Fruit fly (Drosophila melanogaster) whole organism, embryonic: ENCODE measurements around the gene CCT7.

Source experiments
- CG10274 ChIP-seq: fragments of 200-800 bp; sonication (Bioruptor generic); optimal IDR thresholded peaks from 3 replicates; lab custom pipeline; 2017; ENCODE audit warnings: missing biosample characterization, mild to moderate bottlenecking, missing genetic modification characterization
- CG11085 ChIP-seq: fragments of 200-800 bp; sonication (Bioruptor generic); IDR thresholded peaks from 2 replicates; pipeline ENCODE4 v1.3.6; 2022; ENCODE audit warnings: missing biosample characterization, missing genetic modification characterization
- CG11723 ChIP-seq: fragments of 200-800 bp; sonication (Bioruptor generic); optimal IDR thresholded peaks from 2 replicates; lab custom pipeline; 2017; ENCODE audit warnings: missing biosample characterization, mild to moderate bottlenecking, missing genetic modification characterization
- CG12236 ChIP-seq: fragments of 200-800 bp; sonication (Bioruptor generic); optimal IDR thresholded peaks from 2 replicates; lab custom pipeline; 2016; ENCODE audit warnings: missing biosample characterization, missing genetic modification characterization
- CG12299 ChIP-seq: fragments of 200-800 bp; sonication (Bioruptor generic); optimal IDR thresholded peaks from 2 replicates; lab custom pipeline; 2018; ENCODE audit warnings: missing biosample characterization, mild to moderate bottlenecking, missing genetic modification characterization
- CG13775 ChIP-seq: fragments of 200-800 bp; sonication (Bioruptor generic); optimal IDR thresholded peaks from 3 replicates; lab custom pipeline; 2017; ENCODE audit warnings: missing biosample characterization, mild to moderate bottlenecking, missing genetic modification characterization
- CG14710 ChIP-seq: fragments of 200-800 bp; sonication (Bioruptor generic); optimal IDR thresholded peaks from 3 replicates; lab custom pipeline; 2019; ENCODE audit warnings: missing biosample characterization, mild to moderate bottlenecking, missing genetic modification characterization, moderate library complexity
- CG14965 ChIP-seq: fragments of 200-800 bp; sonication (Bioruptor generic); optimal IDR thresholded peaks from 2 replicates; lab custom pipeline; 2016; ENCODE audit warnings: missing biosample characterization, missing genetic modification characterization, borderline replicate concordance
- CG1602 ChIP-seq: fragments of 200-800 bp; sonication (Bioruptor generic); optimal IDR thresholded peaks from 3 replicates; lab custom pipeline; 2016; ENCODE audit warnings: missing biosample characterization, missing genetic modification characterization
- CG1647 ChIP-seq: fragments of 200-800 bp; sonication (Bioruptor generic); optimal IDR thresholded peaks from 3 replicates; lab custom pipeline; 2016; ENCODE audit warnings: missing biosample characterization, missing genetic modification characterization
- CG17802 ChIP-seq: fragments of 200-800 bp; sonication (Bioruptor generic); optimal IDR thresholded peaks from 2 replicates; lab custom pipeline; 2018; ENCODE audit warnings: missing biosample characterization, mild to moderate bottlenecking, missing genetic modification characterization, moderate library complexity
- CG18262 ChIP-seq: fragments of 200-800 bp; optimal IDR thresholded peaks from 3 replicates; lab custom pipeline; 2019; ENCODE audit warnings: missing biosample characterization, mild to moderate bottlenecking, missing genetic modification characterization, moderate library complexity
- CG2116 ChIP-seq: fragments of 200-800 bp; sonication (Bioruptor generic); optimal IDR thresholded peaks from 3 replicates; lab custom pipeline; 2018; ENCODE audit warnings: missing biosample characterization, mild to moderate bottlenecking, missing genetic modification characterization
- CG2120 ChIP-seq: fragments of 200-800 bp; sonication (Bioruptor generic); optimal IDR thresholded peaks from 3 replicates; lab custom pipeline; 2016; ENCODE audit warnings: missing biosample characterization, missing genetic modification characterization
- CG2129 ChIP-seq: fragments of 200-800 bp; sonication (Bioruptor generic); IDR thresholded peaks from 2 replicates; pipeline ENCODE4 v1.3.6; 2022; ENCODE audit warnings: missing biosample characterization, missing genetic modification characterization; ENCODE audit not compliant: partially characterized antibody
- CG30403 ChIP-seq: fragments of 200-800 bp; sonication (Bioruptor generic); optimal IDR thresholded peaks from 3 replicates; lab custom pipeline; 2016; ENCODE audit warnings: missing biosample characterization, missing genetic modification characterization
- CG3281 ChIP-seq: fragments of 200-800 bp; sonication (Bioruptor generic); optimal IDR thresholded peaks from 3 replicates; lab custom pipeline; 2017; ENCODE audit warnings: missing biosample characterization, mild to moderate bottlenecking, missing genetic modification characterization
- CG4328 ChIP-seq: fragments of 200-800 bp; sonication (Bioruptor generic); optimal IDR thresholded peaks from 3 replicates; lab custom pipeline; 2017; ENCODE audit warnings: missing biosample characterization, missing genetic modification reagents, missing genetic modification characterization
- CG8765 ChIP-seq: fragments of 200-800 bp; sonication (Bioruptor generic); IDR thresholded peaks from 2 replicates; pipeline ENCODE4 v1.3.6; 2022; ENCODE audit warnings: missing biosample characterization, missing genetic modification characterization
- CG9797 ChIP-seq: fragments of 200-800 bp; sonication (Bioruptor generic); optimal IDR thresholded peaks from 3 replicates; lab custom pipeline; 2018; ENCODE audit warnings: missing biosample characterization, mild to moderate bottlenecking, missing genetic modification characterization
- CTCF ChIP-seq: fragments of 200-800 bp; sonication (Bioruptor generic); optimal IDR thresholded peaks from 2 replicates; lab custom pipeline; 2017; ENCODE audit warnings: missing biosample characterization, mild to moderate bottlenecking, missing genetic modification characterization, moderate library complexity
- Dad ChIP-seq: fragments of 200-800 bp; sonication (Bioruptor generic); optimal IDR thresholded peaks from 3 replicates; lab custom pipeline; 2016; ENCODE audit warnings: missing biosample characterization, missing genetic modification characterization
- Drgx ChIP-seq: fragments of 200-800 bp; sonication (Bioruptor generic); IDR thresholded peaks from 2 replicates; pipeline ENCODE4 v1.3.6; 2022; ENCODE audit warnings: missing biosample characterization, missing genetic modification characterization
- E2f1 ChIP-seq: fragments of 200-800 bp; sonication (Bioruptor generic); IDR thresholded peaks from 2 replicates; pipeline ENCODE4 v1.3.6; 2022; ENCODE audit warnings: missing biosample characterization, missing genetic modification characterization
- ERR ChIP-seq: fragments of 200-800 bp; sonication (Bioruptor generic); optimal IDR thresholded peaks from 2 replicates; lab custom pipeline; 2016; ENCODE audit warnings: missing biosample characterization, missing genetic modification characterization
- Fer1 ChIP-seq: fragments of 200-800 bp; sonication (Bioruptor generic); optimal IDR thresholded peaks from 2 replicates; lab custom pipeline; 2017; ENCODE audit warnings: missing biosample characterization, mild to moderate bottlenecking, missing genetic modification characterization
- Hsf ChIP-seq: fragments of 200-800 bp; sonication (Bioruptor generic); optimal IDR thresholded peaks from 3 replicates; lab custom pipeline; 2016; ENCODE audit warnings: missing biosample characterization, missing genetic modification characterization
- Myb ChIP-seq: fragments of 200-800 bp; sonication (Bioruptor generic); optimal IDR thresholded peaks from 2 replicates; lab custom pipeline; 2016; ENCODE audit warnings: missing biosample characterization, missing genetic modification characterization
- PHDP ChIP-seq: fragments of 200-800 bp; sonication (Bioruptor generic); optimal IDR thresholded peaks from 3 replicates; lab custom pipeline; 2018; ENCODE audit warnings: missing biosample characterization, mild to moderate bottlenecking, missing genetic modification characterization, moderate library complexity
- Xbp1 ChIP-seq: fragments of 200-800 bp; sonication (Bioruptor generic); optimal IDR thresholded peaks from 3 replicates; lab custom pipeline; 2016; ENCODE audit warnings: missing biosample characterization, mild to moderate bottlenecking, missing genetic modification characterization
- ase ChIP-seq: fragments of 200-800 bp; sonication (Bioruptor generic); IDR thresholded peaks from 3 replicates; pipeline ENCODE4 v1.3.6; 2022; ENCODE audit warnings: missing biosample characterization, missing genetic modification characterization
- az2 ChIP-seq: fragments of 200-800 bp; sonication (Bioruptor generic); optimal IDR thresholded peaks from 3 replicates; lab custom pipeline; 2016; ENCODE audit warnings: missing biosample characterization, missing genetic modification characterization
- bbx ChIP-seq: fragments of 200-800 bp; sonication (Bioruptor generic); IDR thresholded peaks from 2 replicates; pipeline ENCODE4 v1.3.6; 2022; ENCODE audit warnings: missing biosample characterization, missing genetic modification characterization; ENCODE audit not compliant: partially characterized antibody
- bigmax ChIP-seq: fragments of 200-800 bp; sonication (Bioruptor generic); optimal IDR thresholded peaks from 2 replicates; lab custom pipeline; 2018; ENCODE audit warnings: missing biosample characterization, mild to moderate bottlenecking, missing genetic modification characterization
- cato ChIP-seq: fragments of 200-800 bp; sonication (Bioruptor generic); optimal IDR thresholded peaks from 2 replicates; lab custom pipeline; 2016; ENCODE audit warnings: missing biosample characterization, missing genetic modification characterization, borderline replicate concordance
- chinmo ChIP-seq: fragments of 200-800 bp; sonication (Bioruptor generic); IDR thresholded peaks from 4 replicates; pipeline ENCODE4 v1.3.6; 2022; ENCODE audit warnings: missing biosample characterization, missing genetic modification characterization; ENCODE audit not compliant: partially characterized antibody
- crc ChIP-seq: fragments of 200-800 bp; sonication (Bioruptor generic); optimal IDR thresholded peaks from 2 replicates; lab custom pipeline; 2016; ENCODE audit warnings: missing biosample characterization, missing genetic modification characterization
- exex ChIP-seq: fragments of 200-800 bp; sonication (Bioruptor generic); optimal IDR thresholded peaks from 4 replicates; lab custom pipeline; 2018; ENCODE audit warnings: missing biosample characterization, mild to moderate bottlenecking, missing genetic modification characterization, moderate library complexity
- inv ChIP-seq: fragments of 200-800 bp; sonication (Bioruptor generic); IDR thresholded peaks from 2 replicates; pipeline ENCODE4 v1.3.6; 2022; ENCODE audit warnings: missing biosample characterization, missing genetic modification characterization; ENCODE audit not compliant: partially characterized antibody
- kah ChIP-seq: fragments of 200-800 bp; sonication (Bioruptor generic); optimal IDR thresholded peaks from 2 replicates; lab custom pipeline; 2018; ENCODE audit warnings: missing biosample characterization, mild to moderate bottlenecking, missing genetic modification characterization
- kay ChIP-seq: fragments of 200-800 bp; sonication (Bioruptor generic); optimal IDR thresholded peaks from 2 replicates; lab custom pipeline; 2016; ENCODE audit warnings: missing biosample characterization, missing genetic modification characterization
- lola ChIP-seq, 3 experiments: fragments of >200 bp in 2 of 3; fragments of 200-800 bp in 1 of 3; sonication (Bioruptor generic) in 1 of 3; optimal IDR thresholded peaks; 2 replicates each; lab custom pipeline; 2017 to 2019; ENCODE audit warnings: missing biosample characterization in 3 of 3, missing genetic modification characterization in 3 of 3, mild to moderate bottlenecking in 1 of 3, moderate library complexity in 1 of 3
- nmo ChIP-seq: fragments of 200-800 bp; sonication (Bioruptor generic); optimal IDR thresholded peaks from 2 replicates; lab custom pipeline; 2018; ENCODE audit warnings: missing biosample characterization, mild to moderate bottlenecking, missing genetic modification characterization, moderate library complexity
- pum ChIP-seq: fragments of 200-800 bp; sonication (Bioruptor generic); optimal IDR thresholded peaks from 2 replicates; lab custom pipeline; 2016; ENCODE audit warnings: missing biosample characterization, missing genetic modification characterization
- ro ChIP-seq: fragments of 200-800 bp; sonication (Bioruptor generic); IDR thresholded peaks from 2 replicates; pipeline ENCODE4 v1.3.6; 2022; ENCODE audit warnings: missing biosample characterization, missing genetic modification characterization
- sna ChIP-seq: fragments of 200-800 bp; sonication (Bioruptor generic); IDR thresholded peaks from 2 replicates; pipeline ENCODE4 v1.3.6; 2022; ENCODE audit warnings: missing biosample characterization, missing genetic modification characterization; ENCODE audit not compliant: partially characterized antibody
- stwl ChIP-seq: fragments of 200-800 bp; sonication (Bioruptor generic); optimal IDR thresholded peaks from 3 replicates; lab custom pipeline; 2018; ENCODE audit warnings: missing biosample characterization, mild to moderate bottlenecking, missing genetic modification characterization, moderate library complexity
- tx ChIP-seq: fragments of 200-800 bp; sonication (Bioruptor generic); optimal IDR thresholded peaks from 2 replicates; lab custom pipeline; 2016; ENCODE audit warnings: missing biosample characterization, missing genetic modification characterization
- vfl ChIP-seq: fragments of 200-800 bp; sonication (Bioruptor generic); optimal IDR thresholded peaks from 2 replicates; lab custom pipeline; 2016; ENCODE audit warnings: missing biosample characterization, missing genetic modification characterization
- z ChIP-seq: fragments of 200-800 bp; sonication (Bioruptor generic); IDR thresholded peaks from 3 replicates; pipeline ENCODE4 v1.3.6; 2022; ENCODE audit warnings: missing biosample characterization, missing genetic modification characterization
- zfh1 ChIP-seq: fragments of 200-800 bp; sonication (Bioruptor generic); IDR thresholded peaks from 3 replicates; pipeline ENCODE4 v1.3.6; 2022; ENCODE audit warnings: missing biosample characterization, missing genetic modification characterization

The CCT7 gene

DNA sequence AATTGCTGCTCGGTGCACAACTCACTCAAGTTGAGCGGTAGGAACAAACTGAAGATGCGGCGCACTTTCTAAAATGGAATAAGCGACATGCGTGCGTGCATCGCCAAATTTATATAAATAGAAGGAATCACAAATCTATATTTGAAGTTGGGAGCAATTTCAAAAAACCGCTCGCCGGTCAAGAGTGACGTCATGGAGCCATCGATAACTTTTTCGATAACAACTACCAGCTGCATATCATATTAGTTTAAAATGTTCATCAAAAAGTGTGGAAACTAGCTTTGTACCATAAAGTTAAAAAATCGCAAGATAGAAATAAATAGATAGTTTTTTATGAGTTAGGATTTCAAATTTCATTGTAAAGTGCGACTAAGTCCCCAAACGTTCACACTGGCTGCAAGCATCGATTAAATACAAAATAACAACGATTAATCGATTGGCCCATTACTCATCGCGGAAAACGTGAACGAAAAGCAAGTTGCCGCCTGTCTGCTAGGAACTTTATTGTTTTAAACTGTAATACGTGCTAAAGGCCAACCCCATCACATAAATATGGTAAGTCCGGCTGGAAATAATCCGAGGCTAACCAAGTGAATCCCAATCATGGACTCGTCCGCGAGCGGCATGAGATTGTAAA, at the start of gene CCT7, which contains the start of the genes Pif1A and Pif1B (continued):
- TF ChIP-seq exex (tag; lab: Kevin White, UChicago) (peak; percentile 24), Myb (GFP tag; lab: Kevin White, UChicago) (peak; percentile 86), CG13775 (peak; percentile 5), crc (GFP tag; lab: Kevin White, UChicago) (no peak), CG12299 (tag; lab: Kevin White, UChicago) (peak; percentile 33), Fer1 (GFP tag; lab: Kevin White, UChicago) (peak; percentile 15), chinmo (GFP tag; lab: Robert Waterston, UW) (peak; percentile 90; the same call in 3 of the 4 replicates), ERR (GFP tag; lab: Kevin White, UChicago) (peak; percentile 18), kay (peak; percentile 98), pum (GFP tag; lab: Kevin White, UChicago) (peak; percentile 16), bbx (GFP tag; lab: Robert Waterston, UW) (peak; percentile 87), sna (peak; percentile 97), CG3281 (GFP tag; lab: Kevin White, UChicago) (peak; percentile 15), CG30403 (GFP tag; lab: Kevin White, UChicago) (peak; percentile 28), bigmax (GFP tag; lab: Kevin White, UChicago) (peak; percentile 94), vfl (GFP tag; lab: Kevin White, UChicago) (peak; percentile 17), Xbp1 (GFP tag; lab: Kevin White, UChicago) (peak; percentile 8), CG2116 (peak; percentile 95), stwl (peak; percentile 87), Hsf (GFP tag; lab: Kevin White, UChicago) (peak; percentile 35), CG14710 (tag; lab: Kevin White, UChicago) (peak; percentile 71), tx (peak; percentile 62), CG12236 (GFP tag; lab: Kevin White, UChicago) (no peak), cato (GFP tag; lab: Kevin White, UChicago) (no peak), CG17802 (tag; lab: Kevin White, UChicago) (peak; percentile 78), inv (GFP tag; lab: Robert Waterston, UW) (peak; percentile 90), CG2120 (GFP tag; lab: Kevin White, UChicago) (peak; percentile 43), CG18262 (tag; lab: Kevin White, UChicago) (peak; percentile 26), CG9797 (GFP tag; lab: Kevin White, UChicago) (peak; percentile 80), CG11085 (GFP tag; lab: Robert Waterston, UW) (no peak), CG1647 (GFP tag; lab: Kevin White, UChicago) (no peak), nmo (GFP tag; lab: Kevin White, UChicago) (peak; percentile 47), CTCF (peak; percentile 15), CG4328 (GFP tag; lab: Kevin White, UChicago) (no peak), ro (GFP tag; lab: Robert Waterston, UW) (no peak)

DNA sequence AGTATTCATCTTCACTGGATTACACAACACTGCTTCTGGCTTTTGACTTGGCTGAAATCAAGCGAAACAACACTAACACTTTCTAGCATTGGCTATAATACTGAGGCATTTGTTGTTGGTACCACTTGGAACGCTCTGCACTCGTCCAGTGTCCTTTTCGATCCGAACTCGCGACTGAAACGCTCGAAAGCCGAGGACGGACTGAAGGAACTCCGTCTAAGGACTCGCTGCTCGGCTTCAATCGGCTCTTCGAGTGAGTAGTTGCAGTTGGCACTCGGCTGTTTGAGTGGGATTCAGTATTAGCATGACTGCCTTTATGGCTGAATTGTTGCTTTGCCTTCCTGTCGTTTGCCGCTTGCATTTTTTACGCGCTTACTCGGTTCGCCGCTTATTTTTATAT, 33.4 kb upstream of the CCT7 start, which contains the start of the genes CG34135 and CG11768:
Gene CG34135 (minus strand): TSS at position 194 of the 400 bp plus-strand sequence.
Gene CG11768 (minus strand): TSS at position 203 of the 400 bp plus-strand sequence.
- no peak for TF ChIP-seq kah (GFP tag; lab: Kevin White, UChicago)
- no peak for TF ChIP-seq CG11723
- TF ChIP-seq az2 (GFP tag; lab: Kevin White, UChicago): no peak
- no peak for TF ChIP-seq CG18262 (tag; lab: Kevin White, UChicago)
- TF ChIP-seq Dad (GFP tag; lab: Kevin White, UChicago): no peak
- no peak for TF ChIP-seq ase (GFP tag; lab: Robert Waterston, UW)
- TF ChIP-seq CG14965 (GFP tag; lab: Kevin White, UChicago): no peak
- TF ChIP-seq PHDP (tag; lab: Kevin White, UChicago): no peak
- TF ChIP-seq zfh1 (GFP tag; lab: Robert Waterston, UW): 0 out of 3 replicates have a peak, but pooled peaks have one; percentile 22
- TF ChIP-seq E2f1 (GFP tag; lab: Robert Waterston, UW): no peak
- TF ChIP-seq Drgx (GFP tag; lab: Robert Waterston, UW): no peak
- no peak for TF ChIP-seq CG10274 (GFP tag; lab: Kevin White, UChicago)
- TF ChIP-seq z: peak; percentile 91
- no peak for TF ChIP-seq CG8765
- TF ChIP-seq CG1602 (GFP tag; lab: Kevin White, UChicago): no peak
- TF ChIP-seq CG2129 (GFP tag; lab: Robert Waterston, UW): no peak
- TF ChIP-seq lola (GFP tag; optimal IDR thresholded peaks at IDR 0.05; lab: Kevin White, UChicago): no peak
